Worm (Caenorhabditis elegans): Measurements from ENCODE around the gene F55C12.6.

- no peak for TF ChIP-seq ama-1 (optimal IDR thresholded peaks at IDR 0.05)
- no peak for TF ChIP-seq mec-3 (tag; optimal IDR thresholded peaks at IDR 0.05; ENCODE audit: borderline replicate concordance)
- TF ChIP-seq ref-2 (tag; optimal IDR thresholded peaks at IDR 0.05) = no peak
- TF ChIP-seq dmd-4 (tag; optimal IDR thresholded peaks at IDR 0.05; ENCODE audit: borderline replicate concordance) = no peak
- no peak for TF ChIP-seq nhr-11 (tag; optimal IDR thresholded peaks at IDR 0.05)
- TF ChIP-seq pha-2 (tag; optimal IDR thresholded peaks at IDR 0.05) = no peak
- no peak for TF ChIP-seq rnt-1 (tag; optimal IDR thresholded peaks at IDR 0.05)
- TF ChIP-seq elt-2 (tag; optimal IDR thresholded peaks at IDR 0.05) = no peak
- TF ChIP-seq nfya-1 (tag; optimal IDR thresholded peaks at IDR 0.05) = peak; percentile 28
- TF ChIP-seq pat-9 (tag; optimal IDR thresholded peaks at IDR 0.05) = no peak
- TF ChIP-seq sox-4 (tag; optimal IDR thresholded peaks at IDR 0.05) = no peak
- TF ChIP-seq tbx-2 (tag; optimal IDR thresholded peaks at IDR 0.05) = no peak
- TF ChIP-seq sdc-2 (tag; optimal IDR thresholded peaks at IDR 0.05) = no peak
- TF ChIP-seq unc-55 (GFP tag; optimal IDR thresholded peaks at IDR 0.05) = no peak
Measured at ce11 chrII:5839227-5839626, 36.7 kb downstream of the F55C12.6 start, which contains the start of gene ZK1248.19.

All from whole organism, late embryonic.